Worm (Caenorhabditis elegans): ENCODE measurements around the gene srh-97.

DNA sequence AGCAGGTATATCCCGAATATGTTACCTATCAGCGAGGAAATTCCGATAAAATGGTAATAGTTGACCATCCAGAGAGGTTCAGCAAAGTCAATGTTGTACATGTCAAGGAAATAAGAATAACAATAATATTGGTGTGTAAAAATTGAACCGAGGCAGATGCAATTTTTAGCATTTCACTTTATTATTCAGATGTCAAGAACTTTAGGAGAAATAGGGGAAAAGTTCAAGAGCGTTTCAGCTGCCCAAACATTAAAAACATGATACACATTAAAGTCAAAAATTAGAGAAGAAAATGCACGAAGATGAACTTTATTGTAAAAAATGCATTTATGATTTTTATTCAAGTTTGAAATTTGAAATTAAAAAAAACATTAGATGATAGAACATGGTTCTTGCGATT lies 8.6 kb upstream of the srh-97 start, which contains the start of gene sri-69:
- TF ChIP-seq nhr-77 (tag; optimal IDR thresholded peaks at IDR 0.05): no peak
- no peak for TF ChIP-seq nhr-90 (tag; optimal IDR thresholded peaks at IDR 0.05; ENCODE audit: poor library complexity)

Data from whole organism, L1 larva.